Fruit fly (Drosophila melanogaster): ENCODE data around the gene crq.

The crq gene

dm6 chr2L:439339-439738 is 13.5 kb downstream of the crq start (continued):
- TF ChIP-seq Lpt (GFP tag; optimal IDR thresholded peaks at IDR 0.05) (peak; percentile 48), CG6792 (GFP tag; optimal IDR thresholded peaks at IDR 0.05) (peak; percentile 84), CG6276 (GFP tag; optimal IDR thresholded peaks at IDR 0.05) (peak; percentile 57), OdsH (GFP tag; optimal IDR thresholded peaks at IDR 0.05) (peak; percentile 79), pdm3 (GFP tag; optimal IDR thresholded peaks at IDR 0.05) (peak; percentile 86), Eip93F (GFP tag; optimal IDR thresholded peaks at IDR 0.05) (peak; percentile 88), acj6 (GFP tag; optimal IDR thresholded peaks at IDR 0.05) (peak; percentile 88), CG8319 (GFP tag; optimal IDR thresholded peaks at IDR 0.05) (peak; percentile 68), Gug (GFP tag; IDR thresholded peaks at IDR 0.05) (peak; percentile 35), CG6163 (GFP tag; IDR thresholded peaks at IDR 0.05) (peak; percentile 87), Blimp-1 (GFP tag; optimal IDR thresholded peaks at IDR 0.05) (peak; percentile 80), esn (GFP tag; optimal IDR thresholded peaks at IDR 0.05) (peak; percentile 95), Eip75B (GFP tag; optimal IDR thresholded peaks at IDR 0.05) (peak; percentile 87), CG9139 (GFP tag; optimal IDR thresholded peaks at IDR 0.05) (peak; percentile 50), Ets21C (GFP tag; optimal IDR thresholded peaks at IDR 0.05) (peak; percentile 89), CG31627 (GFP tag; optimal IDR thresholded peaks at IDR 0.05) (peak; percentile 93), Ets96B (tag; optimal IDR thresholded peaks at IDR 0.05) (peak; percentile 86), topi (GFP tag; optimal IDR thresholded peaks at IDR 0.05) (peak; percentile 93), vri (GFP tag; optimal IDR thresholded peaks at IDR 0.05) (peak; percentile 91), CG3032 (tag; optimal IDR thresholded peaks at IDR 0.05) (peak; percentile 92)

- TF ChIP-seq CG6808 (GFP tag; optimal IDR thresholded peaks at IDR 0.05) (no peak), Hr4 (GFP tag; optimal IDR thresholded peaks at IDR 0.05) (no peak), Sox15 (GFP tag; optimal IDR thresholded peaks at IDR 0.05) (no peak), Met (GFP tag; optimal IDR thresholded peaks at IDR 0.05) (no peak), CG3919 (GFP tag; optimal IDR thresholded peaks at IDR 0.05) (no peak), CG32006 (GFP tag; optimal IDR thresholded peaks at IDR 0.05) (no peak), CG8319 (GFP tag; optimal IDR thresholded peaks at IDR 0.05) (no peak), CG31627 (GFP tag; optimal IDR thresholded peaks at IDR 0.05) (no peak), CG4318 (GFP tag; optimal IDR thresholded peaks at IDR 0.05) (no peak)
Measured at dm6 chr2L:437498-437897, 15.3 kb downstream of the crq start.

- TF ChIP-seq CG6163 (GFP tag; IDR thresholded peaks at IDR 0.05) (peak; percentile 86), CG32006 (GFP tag; optimal IDR thresholded peaks at IDR 0.05) (peak; percentile 83), CG15336 (GFP tag; IDR thresholded peaks at IDR 0.05) (peak; percentile 92), vri (GFP tag; optimal IDR thresholded peaks at IDR 0.05) (no peak), net (GFP tag; optimal IDR thresholded peaks at IDR 0.05) (peak; percentile 39), salr (GFP tag; optimal IDR thresholded peaks at IDR 0.05) (peak in 1 of 2 experiments; percentile 19), CG11294 (GFP tag; IDR thresholded peaks at IDR 0.05) (peak; percentile 35), CG6808 (GFP tag; optimal IDR thresholded peaks at IDR 0.05) (peak; percentile 37), CG6276 (GFP tag; optimal IDR thresholded peaks at IDR 0.05) (peak; percentile 60), dsx (GFP tag; optimal IDR thresholded peaks at IDR 0.05; ENCODE audit: poor library complexity, severe bottlenecking) (no peak), CG11762 (GFP tag; optimal IDR thresholded peaks at IDR 0.05; ENCODE audit: insufficient read depth) (peak; percentile 31), acj6 (GFP tag; optimal IDR thresholded peaks at IDR 0.05) (peak; percentile 61), CG16779 (tag; optimal IDR thresholded peaks at IDR 0.05) (no peak), CG8632 (GFP tag; optimal IDR thresholded peaks at IDR 0.05) (peak; percentile 34), CG1621 (tag; optimal IDR thresholded peaks at IDR 0.05) (no peak), CG8319 (GFP tag; optimal IDR thresholded peaks at IDR 0.05) (peak; percentile 34), CG3919 (GFP tag; optimal IDR thresholded peaks at IDR 0.05) (peak; percentile 59), OdsH (GFP tag; optimal IDR thresholded peaks at IDR 0.05) (peak; percentile 65), Hr39 (GFP tag; optimal IDR thresholded peaks at IDR 0.05) (no peak), CG10669 (GFP tag; optimal IDR thresholded peaks at IDR 0.05) (peak; percentile 25), Lpt (GFP tag; optimal IDR thresholded peaks at IDR 0.05) (peak; percentile 56), dac (GFP tag; optimal IDR thresholded peaks at IDR 0.05) (peak; percentile 24), topi (GFP tag; optimal IDR thresholded peaks at IDR 0.05) (peak; percentile 25), Blimp-1 (GFP tag; optimal IDR thresholded peaks at IDR 0.05) (no peak), CG4318 (GFP tag; optimal IDR thresholded peaks at IDR 0.05) (peak; percentile 46), Eip78C (GFP tag) (peak; percentile 82), Sox102F (GFP tag; optimal IDR thresholded peaks at IDR 0.05) (peak; percentile 1), Eip75B (GFP tag; optimal IDR thresholded peaks at IDR 0.05) (peak; percentile 4), Hr38 (GFP tag; optimal IDR thresholded peaks at IDR 0.05) (no peak), eg (GFP tag; IDR thresholded peaks at IDR 0.05) (peak; percentile 87), CG10631 (GFP tag; optimal IDR thresholded peaks at IDR 0.05) (peak; percentile 44), achi (GFP tag; optimal IDR thresholded peaks at IDR 0.05) (peak; percentile 73), Eip93F (GFP tag; optimal IDR thresholded peaks at IDR 0.05) (no peak), pdm3 (GFP tag; optimal IDR thresholded peaks at IDR 0.05) (peak; percentile 35), CG6792 (GFP tag; optimal IDR thresholded peaks at IDR 0.05) (peak; percentile 41)
Measured at dm6 chr2L:435311-435806, 17.5 kb downstream of the crq start.

Data from whole organism, prepupa.